Worm (Caenorhabditis elegans) whole organism, L1 larva: ENCODE data around the gene rpoa-1.

ENCODE experiments used
- elt-3 ChIP-seq, 6 experiments: fragments of 150-350 bp in 1 of 6; sonication (generic microtip); optimal IDR thresholded peaks; 2 replicates each; lab custom pipeline; 2017 to 2018; ENCODE audit warnings: missing biosample characterization in 6 of 6, missing genetic modification characterization in 6 of 6, inconsistent platforms in 1 of 6
- lin-15B ChIP-seq: fragments of 150-350 bp; sonication (generic microtip); optimal IDR thresholded peaks from 3 replicates; lab custom pipeline; 2014; ENCODE audit warnings: missing biosample characterization, missing genetic modification characterization
- lin-39 ChIP-seq: fragments of 150-350 bp; optimal IDR thresholded peaks from 2 replicates; lab custom pipeline; 2014; ENCODE audit warnings: missing biosample characterization, missing genetic modification reagents, missing genetic modification characterization
- lir-3 ChIP-seq: sonication (generic microtip); optimal IDR thresholded peaks from 2 replicates; lab custom pipeline; 2016; ENCODE audit warnings: mild to moderate bottlenecking, missing genetic modification characterization, moderate library complexity, missing compliant biosample characterization; ENCODE audit not compliant: poor library complexity
- zag-1 ChIP-seq: fragments of 150-350 bp; optimal IDR thresholded peaks from 2 replicates; lab custom pipeline; 2014; ENCODE audit warnings: missing biosample characterization, missing genetic modification characterization

ce11 chrII:13627001-13627400, 67.6 kb downstream of the rpoa-1 start, which contains the start of gene gst-19:
- TF ChIP-seq elt-3 (tag; optimal IDR thresholded peaks at IDR 0.05; lab: Kevin White, UChicago) (no peak), lin-39 (tag; lab: Kevin White, UChicago) (no peak), lin-15B (no peak), zag-1 (tag; lab: Kevin White, UChicago) (no peak), lir-3 (no peak)
